Worm (Caenorhabditis elegans) whole organism, mixed stage, embryonic: ENCODE data around the gene F07A11.5.

Experiments
- M03D4.4 ChIP-seq: sonication (generic microtip); optimal IDR thresholded peaks from 2 replicates; lab custom pipeline; 2017; ENCODE audit warnings: mild to moderate bottlenecking, missing genetic modification characterization, missing compliant biosample characterization
- bed-3 ChIP-seq: fragments of 200-800 bp; sonication (Bioruptor generic); optimal IDR thresholded peaks from 3 replicates; lab custom pipeline; 2018; ENCODE audit warnings: mild to moderate bottlenecking, missing genetic modification characterization, moderate library complexity, missing compliant biosample characterization
- blmp-1 ChIP-seq: fragments of 150-350 bp; optimal IDR thresholded peaks from 2 replicates; lab custom pipeline; 2014; ENCODE audit warnings: missing biosample characterization, missing genetic modification characterization
- ceh-43 ChIP-seq: fragments of 200-800 bp; sonication (Bioruptor generic); optimal IDR thresholded peaks from 2 replicates; lab custom pipeline; 2018; ENCODE audit warnings: mild to moderate bottlenecking, missing genetic modification characterization, moderate library complexity, missing compliant biosample characterization
- ces-1 ChIP-seq: fragments of 150-350 bp; optimal IDR thresholded peaks from 2 replicates; lab custom pipeline; 2014; ENCODE audit warnings: missing biosample characterization, missing genetic modification reagents, missing genetic modification characterization
- cnd-1 ChIP-seq: fragments of 200-800 bp; sonication (Bioruptor generic); optimal IDR thresholded peaks from 2 replicates; lab custom pipeline; 2018; ENCODE audit warnings: mild to moderate bottlenecking, missing genetic modification characterization, missing compliant biosample characterization
- elt-1 ChIP-seq: sonication (generic microtip); optimal IDR thresholded peaks from 2 replicates; lab custom pipeline; 2017; ENCODE audit warnings: missing genetic modification characterization, mild to moderate bottlenecking, missing compliant biosample characterization, antibody characterized with exemption, moderate library complexity, borderline replicate concordance; ENCODE audit not compliant: insufficient read depth
- elt-3 ChIP-seq: fragments of 150-350 bp; optimal IDR thresholded peaks from 2 replicates; lab custom pipeline; 2014; ENCODE audit warnings: missing biosample characterization, missing genetic modification characterization
- flh-1 ChIP-seq: fragments of 200-800 bp; sonication (Bioruptor generic); optimal IDR thresholded peaks from 2 replicates; lab custom pipeline; 2018; ENCODE audit warnings: mild to moderate bottlenecking, missing genetic modification characterization, moderate library complexity, missing compliant biosample characterization
- ham-2 ChIP-seq: fragments of 200-800 bp; sonication (Bioruptor generic); optimal IDR thresholded peaks from 2 replicates; lab custom pipeline; 2018; ENCODE audit warnings: mild to moderate bottlenecking, missing genetic modification characterization, missing compliant biosample characterization
- hlh-1 ChIP-seq: fragments of 150-350 bp; optimal IDR thresholded peaks from 2 replicates; lab custom pipeline; 2014; ENCODE audit warnings: missing biosample characterization, missing genetic modification reagents, missing genetic modification characterization
- lin-13 ChIP-seq: fragments of 150-350 bp; optimal IDR thresholded peaks from 2 replicates; lab custom pipeline; 2014; ENCODE audit warnings: missing biosample characterization, missing genetic modification characterization
- lin-32 ChIP-seq: fragments of 200-800 bp; sonication (Bioruptor generic); optimal IDR thresholded peaks from 2 replicates; lab custom pipeline; 2018; ENCODE audit warnings: mild to moderate bottlenecking, missing genetic modification characterization, missing compliant biosample characterization
- mab-5 ChIP-seq: fragments of 150-350 bp; optimal IDR thresholded peaks from 2 replicates; lab custom pipeline; 2014; ENCODE audit warnings: missing biosample characterization, missing genetic modification characterization
- mep-1 ChIP-seq: fragments of 150-350 bp; optimal IDR thresholded peaks from 2 replicates; lab custom pipeline; 2017; ENCODE audit warnings: missing biosample characterization, missing genetic modification reagents, missing genetic modification characterization, inconsistent platforms
- nhr-12 ChIP-seq: fragments of 150-350 bp; optimal IDR thresholded peaks from 2 replicates; lab custom pipeline; 2014; ENCODE audit warnings: missing biosample characterization, missing genetic modification characterization
- nhr-2 ChIP-seq: fragments of 150-350 bp; optimal IDR thresholded peaks from 2 replicates; lab custom pipeline; 2014; ENCODE audit warnings: missing biosample characterization, missing genetic modification characterization
- nhr-28 ChIP-seq: fragments of 150-350 bp; optimal IDR thresholded peaks from 2 replicates; lab custom pipeline; 2014; ENCODE audit warnings: missing biosample characterization, missing genetic modification characterization
- nhr-76 ChIP-seq: sonication (generic microtip); optimal IDR thresholded peaks from 2 replicates; lab custom pipeline; 2017; ENCODE audit warnings: missing biosample characterization, missing genetic modification characterization
- pha-4 ChIP-seq: fragments of 150-350 bp; optimal IDR thresholded peaks from 2 replicates; lab custom pipeline; 2018; ENCODE audit warnings: missing biosample characterization, missing genetic modification reagents, missing genetic modification characterization
- sem-2 ChIP-seq: fragments of 200-800 bp; sonication (Bioruptor generic); optimal IDR thresholded peaks from 2 replicates; lab custom pipeline; 2018; ENCODE audit warnings: mild to moderate bottlenecking, missing genetic modification characterization, missing compliant biosample characterization
- snpc-4 ChIP-seq: fragments of 150-350 bp; optimal IDR thresholded peaks from 2 replicates; lab custom pipeline; 2014; ENCODE audit warnings: missing biosample characterization, missing genetic modification characterization
- sptf-1 ChIP-seq: sonication (generic microtip); optimal IDR thresholded peaks from 2 replicates; lab custom pipeline; 2017; ENCODE audit warnings: mild to moderate bottlenecking, missing genetic modification characterization, moderate library complexity, missing compliant biosample characterization
- tbx-8 ChIP-seq: fragments of 200-800 bp; sonication (Bioruptor generic); optimal IDR thresholded peaks from 2 replicates; lab custom pipeline; 2018; ENCODE audit warnings: mild to moderate bottlenecking, missing genetic modification characterization, moderate library complexity, missing compliant biosample characterization
- unc-120 ChIP-seq: sonication (generic microtip); optimal IDR thresholded peaks from 2 replicates; lab custom pipeline; 2017; ENCODE audit warnings: missing genetic modification characterization, missing compliant biosample characterization; ENCODE audit not compliant: poor library complexity, severe bottlenecking
- unc-39 ChIP-seq: fragments of 150-350 bp; optimal IDR thresholded peaks from 2 replicates; lab custom pipeline; 2014; ENCODE audit warnings: missing biosample characterization, missing genetic modification characterization
- zip-8 ChIP-seq: fragments of 150-350 bp; optimal IDR thresholded peaks from 2 replicates; lab custom pipeline; 2014; ENCODE audit warnings: missing biosample characterization, missing genetic modification characterization
- ztf-11 ChIP-seq: fragments of 150-350 bp; optimal IDR thresholded peaks from 2 replicates; lab custom pipeline; 2014; ENCODE audit warnings: missing biosample characterization, missing genetic modification characterization

The F07A11.5 gene

ce11 chrII:11578327-11578726 lies 33.8 kb upstream of the F07A11.5 start, which contains the start of gene smc-6:
smc-6 (plus strand) TSS chrII:11578716.
- no peak for TF ChIP-seq pha-4 (tag; lab: Kevin White, UChicago)
- TF ChIP-seq mep-1 (tag; lab: Kevin White, UChicago) = peak; percentile 32
- TF ChIP-seq nhr-76 (tag; lab: Kevin White, UChicago) = no peak
- no peak for TF ChIP-seq cnd-1 (tag; lab: Kevin White, UChicago)

ce11 chrII:11582698-11583097 lies 29.4 kb upstream of the F07A11.5 start, which contains the start of gene ints-7:
ints-7 (plus strand) TSS chrII:11582849.
- no peak for TF ChIP-seq unc-39 (tag; lab: Kevin White, UChicago)
- TF ChIP-seq sem-2 = no peak
- no peak for TF ChIP-seq nhr-2 (tag; lab: Kevin White, UChicago)
- TF ChIP-seq sptf-1 (tag; lab: Kevin White, UChicago) = no peak
- TF ChIP-seq flh-1 = no peak
- TF ChIP-seq lin-32 (GFP tag; lab: Kevin White, UChicago) = no peak
- TF ChIP-seq ces-1 (GFP tag; lab: Kevin White, UChicago) = no peak
- TF ChIP-seq nhr-12 (tag; lab: Kevin White, UChicago) = no peak
- no peak for TF ChIP-seq cnd-1 (tag; lab: Kevin White, UChicago)
- no peak for TF ChIP-seq pha-4 (tag; lab: Kevin White, UChicago)
- no peak for TF ChIP-seq hlh-1 (tag; lab: Kevin White, UChicago)
- TF ChIP-seq nhr-28 (tag; lab: Kevin White, UChicago) = no peak
- no peak for TF ChIP-seq blmp-1 (tag; lab: Kevin White, UChicago)
- no peak for TF ChIP-seq lin-13
- no peak for TF ChIP-seq zip-8 (tag; lab: Kevin White, UChicago)
- no peak for TF ChIP-seq ceh-43
- TF ChIP-seq M03D4.4 (tag; lab: Kevin White, UChicago) = no peak
- TF ChIP-seq, all 35 proteins: peak for 0

- TF ChIP-seq tbx-8 = no peak
These were observed 23.8 kb upstream of the F07A11.5 start for ce11 chrII:11588304-11588703.

- TF ChIP-seq elt-3 = no peak
- TF ChIP-seq ces-1 (GFP tag; lab: Kevin White, UChicago) = no peak
- TF ChIP-seq mab-5 (tag; lab: Kevin White, UChicago) = no peak
- TF ChIP-seq mep-1 (tag; lab: Kevin White, UChicago) = no peak
- no peak for TF ChIP-seq ztf-11 (tag; lab: Kevin White, UChicago)
- no peak for TF ChIP-seq bed-3 (GFP tag; lab: Kevin White, UChicago)
- TF ChIP-seq M03D4.4 (tag; lab: Kevin White, UChicago) = no peak
- TF ChIP-seq tbx-8 = no peak
- no peak for TF ChIP-seq ham-2 (GFP tag; lab: Kevin White, UChicago)
- no peak for TF ChIP-seq blmp-1 (tag; lab: Kevin White, UChicago)
- no peak for TF ChIP-seq snpc-4 (tag; lab: Kevin White, UChicago)
- no peak for TF ChIP-seq hlh-1 (tag; lab: Kevin White, UChicago)
These were observed 20.5 kb upstream of the F07A11.5 start for ce11 chrII:11591558-11591957.

- TF ChIP-seq lin-13 (no peak), bed-3 (GFP tag; lab: Kevin White, UChicago) (no peak), zip-8 (tag; lab: Kevin White, UChicago) (no peak), ceh-43 (no peak), cnd-1 (tag; lab: Kevin White, UChicago) (no peak), flh-1 (no peak), unc-39 (tag; lab: Kevin White, UChicago) (no peak)
These were observed 20.1 kb upstream of the F07A11.5 start, which contains the start of gene F07A11.1 for ce11 chrII:11592023-11592422. F07A11.1 (minus strand) TSS chrII:11592123.

ce11 chrII:11595368-11595996 lies 16.6 kb upstream of the F07A11.5 start, which contains the start of gene gfat-1:
gfat-1 (minus strand) TSS chrII:11595418.
- TF ChIP-seq elt-1 (tag; lab: Kevin White, UChicago) (peak; percentile 26), unc-120 (tag; lab: Kevin White, UChicago) (peak; percentile 78), cnd-1 (tag; lab: Kevin White, UChicago) (no peak)
